Fruit fly (Drosophila melanogaster) Kc167 (cell line): Measurements from ENCODE around the gene CG3294.

Source experiments
- Myc ChIP-seq: fragments of >200 bp; optimal IDR thresholded peaks from 2 replicates; lab custom pipeline; 2017; ENCODE audit warnings: missing external identifiers
- Sin3A ChIP-seq: fragments of >200 bp; optimal IDR thresholded peaks from 2 replicates; lab custom pipeline; 2018; ENCODE audit warnings: missing external identifiers
- h ChIP-seq: fragments of >200 bp; optimal IDR thresholded peaks from 3 replicates; lab custom pipeline; 2018; ENCODE audit warnings: missing external identifiers
- insv ChIP-seq: fragments of >200 bp; optimal IDR thresholded peaks from 3 replicates; lab custom pipeline; 2018; ENCODE audit warnings: missing external identifiers
- psq ChIP-seq: fragments of >200 bp; optimal IDR thresholded peaks from 2 replicates; lab custom pipeline; 2017; ENCODE audit warnings: missing external identifiers
- ttk ChIP-seq: sonication (Bioruptor generic); optimal IDR thresholded peaks from 2 replicates; lab custom pipeline; 2017; ENCODE audit warnings: missing external identifiers

dm6 chr2L:4794524-4794804, at the start of gene CG3294:
- TF ChIP-seq psq (lab: Kevin White, UChicago) (no peak), h (no peak), ttk (no peak), Myc (lab: Kevin White, UChicago) (no peak), insv (lab: Kevin White, UChicago) (no peak), Sin3A (lab: Kevin White, UChicago) (no peak)
